Worm (Caenorhabditis elegans) whole organism, L4 larva: ENCODE measurements around the gene pho-9.

Source experiments
- jun-1 ChIP-seq: fragments of 150-350 bp; optimal IDR thresholded peaks from 2 replicates; lab custom pipeline; 2014; ENCODE audit warnings: missing biosample characterization, missing genetic modification reagents, missing genetic modification characterization
- unc-62 ChIP-seq, 3 experiments: fragments of 150-350 bp in 1 of 3; sonication (generic microtip); optimal IDR thresholded peaks in 2 of 3; peaks in 1 of 3; 1 replicate in 1 of 3; 2 replicates in 2 of 3; lab custom pipeline; 2014 to 2017; ENCODE audit warnings: missing biosample characterization in 3 of 3, missing genetic modification characterization in 3 of 3, missing genetic modification reagents in 3 of 3, missing genotype in 1 of 3

The pho-9 gene

ce11 chrIII:2710211-2710610 is 50.4 kb downstream of the pho-9 start:
- peak in 1 of 2 experiments; percentile 66 for TF ChIP-seq unc-62 (GFP tag; optimal IDR thresholded peaks at IDR 0.05 in 1 of 2; lab: Kevin White, UChicago)
- TF ChIP-seq unc-62 (tag; optimal IDR thresholded peaks at IDR 0.05; lab: Kevin White, UChicago) = no peak
- no peak for TF ChIP-seq jun-1 (tag; lab: Kevin White, UChicago)
